Fruit fly (Drosophila melanogaster) Kc167 (cell line): Measurements from ENCODE around the gene CG6126.

ENCODE experiments used
- Myc ChIP-seq: fragments of >200 bp; optimal IDR thresholded peaks from 2 replicates; lab custom pipeline; 2017; ENCODE audit warnings: missing external identifiers
- Sin3A ChIP-seq: fragments of >200 bp; optimal IDR thresholded peaks from 2 replicates; lab custom pipeline; 2018; ENCODE audit warnings: missing external identifiers
- h ChIP-seq: fragments of >200 bp; optimal IDR thresholded peaks from 3 replicates; lab custom pipeline; 2018; ENCODE audit warnings: missing external identifiers
- psq ChIP-seq: fragments of >200 bp; optimal IDR thresholded peaks from 2 replicates; lab custom pipeline; 2017; ENCODE audit warnings: missing external identifiers

- TF ChIP-seq Sin3A (lab: Kevin White, UChicago) (no peak), Myc (lab: Kevin White, UChicago) (no peak), h (lab: Kevin White, UChicago) (no peak), psq (lab: Kevin White, UChicago) (no peak)
Measured at dm6 chr3R:16190782-16191181, 12.1 kb downstream of the CG6126 start.
